Fruit fly (Drosophila melanogaster) whole organism: Measurements from ENCODE around the gene Alp11.
A peak's percentile ranks its signal among the peaks of the same experiment; 100 is the strongest.

ENCODE experiments used
- CG8478 ChIP-seq: fragments of >200 bp; optimal IDR thresholded peaks from 2 replicates; lab custom pipeline; 2018; ENCODE audit warnings: inconsistent platforms
- Dll ChIP-seq: fragments of >200 bp; optimal IDR thresholded peaks from 2 replicates; lab custom pipeline; 2017
- EcR ChIP-seq, 2 experiments: fragments of >200 bp; optimal IDR thresholded peaks; 2 replicates each; lab custom pipeline; 2017; ENCODE audit warnings: missing biosample characterization in 2 of 2, missing genetic modification characterization in 2 of 2, missing genetic modification reagents in 2 of 2
- pan ChIP-seq: fragments of >200 bp; optimal IDR thresholded peaks from 2 replicates; lab custom pipeline; 2017
- psq ChIP-seq: fragments of >200 bp; optimal IDR thresholded peaks from 2 replicates; lab custom pipeline; 2017
- usp ChIP-seq: fragments of >200 bp; optimal IDR thresholded peaks from 2 replicates; lab custom pipeline; 2017; ENCODE audit warnings: missing biosample characterization, missing genetic modification characterization, mixed read lengths

The Alp11 gene

DNA sequence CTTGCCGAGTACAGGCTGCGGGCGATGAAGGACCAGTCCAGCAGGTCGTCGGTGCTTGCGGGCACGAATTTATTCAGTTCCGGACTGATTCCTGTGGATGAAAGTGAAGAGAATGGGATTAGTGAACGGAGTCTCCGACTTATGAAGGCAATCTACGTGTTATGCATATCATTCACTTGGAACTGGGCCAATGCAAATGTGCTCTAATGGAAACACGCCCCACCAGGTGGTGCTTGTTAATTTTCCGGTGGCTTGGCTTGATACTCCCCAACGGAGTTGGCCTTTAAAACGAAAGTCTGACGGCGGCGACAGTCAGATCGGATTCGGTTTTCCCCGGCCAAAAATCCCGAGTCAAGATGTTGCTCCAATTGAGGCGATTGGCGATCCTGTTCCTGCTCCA, at the start of gene Alp11:
Gene Alp11, plus strand, starts transcription at position 301 of the 400 bp plus-strand sequence.
- TF ChIP-seq CG8478 (lab: Kevin White, UChicago) (no peak), EcR (GFP tag; optimal IDR thresholded peaks at IDR 0.05; lab: Kevin White, UChicago) (no peak), psq (no peak), usp (no peak), pan (lab: Kevin White, UChicago) (no peak), Dll (lab: Kevin White, UChicago) (no peak)

DNA sequence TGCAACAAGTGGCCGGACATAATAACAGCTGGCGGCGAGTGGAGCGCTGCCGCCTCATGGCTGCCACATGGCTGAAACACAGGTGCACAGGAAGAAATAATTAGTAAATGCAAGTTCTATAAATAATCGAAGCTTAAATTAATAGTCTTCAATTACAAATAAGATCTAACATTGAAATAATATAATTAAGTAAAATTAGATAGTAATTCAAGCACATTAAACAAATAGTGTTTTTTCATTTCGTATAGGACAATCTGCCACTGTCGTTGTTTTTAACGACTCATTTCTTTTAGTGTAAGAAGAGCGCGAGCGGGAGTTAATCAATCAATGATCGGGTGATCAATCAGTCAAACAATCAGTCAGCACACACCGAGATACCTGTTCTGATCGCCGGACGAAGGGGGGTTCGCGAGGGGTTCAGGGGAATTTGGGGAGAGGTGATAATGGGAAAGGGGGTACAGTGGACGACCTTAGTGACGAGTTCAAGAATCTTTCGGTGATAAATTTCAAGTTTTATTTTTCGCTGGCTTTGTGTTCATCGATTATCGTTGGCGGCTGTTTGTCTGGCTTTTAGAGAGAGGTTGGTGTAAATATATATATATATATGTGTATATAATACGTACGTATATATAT, 47.6 kb upstream of the Alp11 start:
- no peak for TF ChIP-seq pan (lab: Kevin White, UChicago)
- no peak for TF ChIP-seq psq
- TF ChIP-seq EcR (GFP tag; optimal IDR thresholded peaks at IDR 0.05; lab: Kevin White, UChicago), result no peak
- no peak for TF ChIP-seq Dll (lab: Kevin White, UChicago)

DNA sequence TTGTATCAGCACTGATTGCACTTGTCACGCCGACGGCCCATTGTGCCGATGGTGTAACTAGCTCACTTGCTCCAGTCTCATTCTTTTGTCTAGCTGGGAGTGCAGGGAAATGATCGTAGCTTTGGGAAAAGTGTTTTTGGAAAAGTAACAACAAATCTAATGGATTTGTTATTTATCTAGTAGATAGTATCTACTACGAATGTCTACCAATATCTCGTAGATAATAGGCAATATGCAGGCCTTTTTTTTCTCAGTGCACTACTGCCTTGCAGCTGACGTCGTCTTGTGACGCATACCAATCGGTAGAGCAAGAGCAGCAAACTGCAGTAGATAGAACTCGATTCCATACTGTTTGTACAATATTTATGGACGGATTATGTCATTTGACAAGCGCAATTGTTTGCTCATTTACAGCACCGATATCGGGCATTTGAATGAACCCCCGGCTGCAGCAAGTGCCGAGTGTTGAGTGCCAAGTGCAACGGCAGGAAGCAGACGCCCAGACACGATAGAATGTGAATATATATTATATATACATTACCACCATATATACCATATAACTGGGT, 44.0 kb upstream of the Alp11 start:
- TF ChIP-seq psq (no peak), EcR (GFP tag; optimal IDR thresholded peaks at IDR 0.05; lab: Kevin White, UChicago) (no peak), CG8478 (lab: Kevin White, UChicago) (no peak), Dll (lab: Kevin White, UChicago) (no peak), pan (lab: Kevin White, UChicago) (no peak)

DNA sequence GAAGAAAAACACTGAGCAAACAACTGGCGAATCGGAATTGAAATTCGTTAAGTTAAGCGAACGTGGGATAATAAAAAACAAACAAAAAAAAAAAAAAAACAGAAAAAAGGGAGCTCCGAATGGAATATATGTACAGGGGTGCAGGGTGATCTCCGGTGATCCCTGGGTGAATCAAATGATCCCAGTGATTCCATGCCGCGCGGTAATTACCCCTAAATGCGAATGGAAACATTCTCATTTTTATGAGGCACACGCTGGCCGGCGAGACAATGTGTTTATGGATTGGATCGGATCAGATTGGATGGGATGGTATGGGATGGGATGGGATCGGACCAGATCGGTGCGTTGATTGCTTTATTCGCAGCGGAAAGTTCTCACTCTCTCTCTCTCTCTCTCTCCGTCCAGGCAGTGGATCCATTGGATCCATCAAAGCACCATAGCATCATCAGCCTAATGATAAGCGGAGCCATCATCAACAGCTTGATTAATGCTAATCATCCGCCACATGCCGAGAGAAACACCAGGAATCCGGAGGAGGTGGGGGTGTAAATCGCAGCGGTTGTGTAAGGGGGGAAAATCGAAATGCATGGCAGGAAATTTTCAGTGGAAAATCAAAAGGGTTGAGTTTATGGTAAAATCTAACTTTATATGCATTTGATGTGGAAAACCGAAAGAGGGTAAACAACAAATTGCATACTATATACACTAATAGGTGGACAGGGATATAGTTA, 41.9 kb upstream of the Alp11 start:
- no peak for TF ChIP-seq CG8478 (lab: Kevin White, UChicago)
- no peak for TF ChIP-seq Dll (lab: Kevin White, UChicago)
- TF ChIP-seq psq, result no peak
- TF ChIP-seq pan (lab: Kevin White, UChicago), result no peak
- TF ChIP-seq usp, result no peak
- TF ChIP-seq EcR (GFP tag; optimal IDR thresholded peaks at IDR 0.05; lab: Kevin White, UChicago), result no peak

DNA sequence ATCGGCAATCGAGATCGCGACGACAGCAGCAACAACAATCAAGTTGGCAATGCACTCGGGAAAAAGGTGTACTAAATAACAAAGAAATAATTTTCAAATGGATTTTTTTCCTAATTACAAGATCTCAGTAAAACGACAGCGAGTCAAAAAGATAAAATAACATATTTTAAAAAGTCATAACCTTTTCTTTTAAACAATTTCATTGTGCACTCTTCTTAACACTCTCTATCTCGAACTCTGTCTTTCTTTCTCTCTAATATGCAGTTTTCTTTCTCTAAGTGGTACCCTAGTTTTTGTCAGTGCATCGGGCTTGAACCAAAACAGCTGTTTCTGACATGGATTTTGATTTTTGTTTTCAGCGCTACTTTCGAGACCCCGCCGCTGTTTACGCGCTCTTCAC, 38.5 kb upstream of the Alp11 start:
- no peak for TF ChIP-seq EcR (GFP tag; optimal IDR thresholded peaks at IDR 0.05; lab: Kevin White, UChicago)
- TF ChIP-seq usp, result no peak
- TF ChIP-seq psq, result no peak
- no peak for TF ChIP-seq CG8478 (lab: Kevin White, UChicago)
- TF ChIP-seq pan (lab: Kevin White, UChicago), result no peak
- TF ChIP-seq Dll (lab: Kevin White, UChicago), result no peak

DNA sequence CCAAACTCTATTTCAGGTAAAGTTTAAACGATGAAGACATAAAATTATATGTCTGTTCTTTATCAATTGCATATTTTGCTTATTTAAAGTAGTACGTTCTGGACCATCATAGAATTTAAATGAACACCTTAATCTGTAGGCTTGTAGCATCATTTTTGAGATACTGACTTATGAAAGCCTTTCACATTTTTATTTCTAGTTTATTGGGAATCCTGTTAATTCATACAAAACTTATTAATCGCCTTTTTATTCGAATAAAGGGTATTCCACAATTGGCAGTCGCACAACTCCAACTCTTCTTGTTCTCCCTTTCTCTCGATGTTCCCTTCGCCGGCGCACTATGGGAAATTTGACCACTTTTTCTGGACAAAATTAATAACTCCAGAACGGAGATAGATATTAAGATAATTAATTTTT, 35.1 kb upstream of the Alp11 start:
- peak; percentile 79 for TF ChIP-seq pan (lab: Kevin White, UChicago)
- TF ChIP-seq Dll (lab: Kevin White, UChicago), result no peak
- TF ChIP-seq usp, result no peak
- no peak for TF ChIP-seq CG8478 (lab: Kevin White, UChicago)
- TF ChIP-seq EcR (GFP tag; optimal IDR thresholded peaks at IDR 0.05; lab: Kevin White, UChicago), result no peak
- no peak for TF ChIP-seq psq

DNA sequence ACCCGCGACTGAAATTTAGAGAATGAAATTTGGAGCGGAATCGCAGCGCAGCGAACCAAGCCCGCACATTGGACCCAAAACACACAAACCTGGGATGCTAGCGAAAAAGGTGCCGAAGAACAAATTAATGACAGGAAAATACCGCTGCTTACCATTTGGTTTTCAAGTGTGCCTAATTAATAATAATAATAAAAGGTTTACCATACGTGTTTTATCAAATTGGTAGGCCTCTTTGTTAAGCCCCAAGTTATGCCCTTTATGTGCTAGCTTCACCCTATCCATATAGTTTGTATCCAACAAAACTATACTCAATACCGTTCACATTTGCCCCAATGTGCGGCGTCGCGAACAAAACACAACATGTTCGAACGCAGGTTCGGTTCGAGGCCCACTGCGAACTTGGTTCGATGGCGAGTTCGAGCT, 33.3 kb upstream of the Alp11 start, which contains the start of gene Ac13E:
Gene Ac13E, minus strand, starts transcription at position 23 of the 423 bp plus-strand sequence.
- TF ChIP-seq Dll (lab: Kevin White, UChicago) (no peak), psq (no peak), usp (no peak), EcR (GFP tag; optimal IDR thresholded peaks at IDR 0.05; lab: Kevin White, UChicago) (no peak), pan (lab: Kevin White, UChicago) (no peak), CG8478 (lab: Kevin White, UChicago) (no peak)

DNA sequence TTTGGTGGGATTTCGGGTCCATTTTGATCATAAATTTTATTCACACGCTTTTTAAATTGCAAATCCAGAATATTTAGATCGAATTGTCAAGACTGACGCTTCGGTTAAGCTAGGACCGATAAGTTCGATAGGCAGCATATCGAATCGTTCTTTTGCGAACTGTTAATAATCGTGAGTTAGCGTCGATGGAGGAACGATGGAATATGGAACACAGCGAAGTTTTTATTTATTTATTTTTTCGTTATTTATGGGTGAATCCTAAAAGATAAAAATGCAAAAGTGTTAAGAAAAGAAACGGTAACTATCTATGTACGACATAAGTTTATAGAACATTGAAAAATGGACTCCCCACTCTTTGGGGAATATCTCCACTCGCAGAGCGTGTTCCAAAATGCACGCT, 31.6 kb upstream of the Alp11 start, which contains the start of gene CG42300:
Gene CG42300, minus strand, starts transcription at position 101 of the 400 bp plus-strand sequence.
- no peak for TF ChIP-seq CG8478 (lab: Kevin White, UChicago)
- TF ChIP-seq psq, result no peak
- TF ChIP-seq usp, result no peak
- no peak for TF ChIP-seq Dll (lab: Kevin White, UChicago)
- TF ChIP-seq EcR (GFP tag; optimal IDR thresholded peaks at IDR 0.05; lab: Kevin White, UChicago), result no peak
- no peak for TF ChIP-seq pan (lab: Kevin White, UChicago)

DNA sequence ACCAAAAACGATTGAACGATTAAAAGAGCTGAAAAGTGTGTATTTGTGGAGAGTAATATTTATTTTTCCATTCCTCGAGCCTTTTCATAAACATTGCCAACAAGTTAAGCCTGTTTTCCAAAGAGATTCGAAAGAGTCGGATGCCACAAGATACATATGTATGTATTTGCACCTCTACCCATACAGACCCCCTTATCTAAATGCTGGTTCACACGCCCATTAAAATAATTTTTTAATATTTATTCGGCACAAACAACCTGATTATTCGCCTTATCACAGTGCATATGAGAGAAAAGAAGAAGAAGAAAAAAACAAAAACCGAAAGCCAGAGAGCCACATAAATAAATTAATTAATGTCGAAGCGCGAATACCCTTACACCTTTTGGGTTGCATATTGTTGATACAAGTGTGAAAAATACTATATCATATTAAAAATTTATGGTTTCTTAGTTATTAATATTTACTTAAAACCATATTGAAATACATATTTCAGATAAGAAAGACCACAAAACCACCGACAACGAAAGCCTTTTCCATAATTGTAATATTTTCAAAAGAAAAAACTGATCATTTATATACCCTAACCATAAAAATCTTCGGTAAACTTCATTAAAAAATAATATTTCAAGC, 19.1 kb upstream of the Alp11 start:
- TF ChIP-seq EcR (GFP tag; optimal IDR thresholded peaks at IDR 0.05; lab: Kevin White, UChicago), result no peak
- no peak for TF ChIP-seq CG8478 (lab: Kevin White, UChicago)
- no peak for TF ChIP-seq psq
- TF ChIP-seq pan (lab: Kevin White, UChicago), result no peak
- no peak for TF ChIP-seq usp
- TF ChIP-seq Dll (lab: Kevin White, UChicago), result no peak

DNA sequence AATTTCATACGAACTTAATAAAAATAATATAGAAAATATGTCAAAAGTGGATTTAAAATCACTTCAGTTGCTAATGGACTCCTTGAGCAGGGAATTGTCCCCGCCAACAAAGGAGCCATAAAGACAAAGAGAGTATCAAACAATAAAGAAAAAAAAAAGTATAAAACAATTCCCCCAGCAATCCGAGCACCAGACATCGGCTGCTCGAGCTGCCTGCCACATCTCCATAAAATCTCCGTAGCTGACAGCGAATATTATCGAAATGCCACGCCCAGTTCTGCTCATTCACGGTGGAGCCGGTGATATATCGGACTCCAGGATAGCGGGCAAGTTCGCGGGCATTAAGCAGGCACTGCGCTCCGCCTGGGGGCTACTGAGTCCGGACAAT, 18.6 kb upstream of the Alp11 start, which contains the start of gene CG7860:
Gene CG7860, plus strand, starts transcription at position 11 of the 388 bp plus-strand sequence.
- TF ChIP-seq CG8478 (lab: Kevin White, UChicago), result no peak
- TF ChIP-seq usp, result no peak
- no peak for TF ChIP-seq Dll (lab: Kevin White, UChicago)
- no peak for TF ChIP-seq pan (lab: Kevin White, UChicago)
- no peak for TF ChIP-seq EcR (GFP tag; optimal IDR thresholded peaks at IDR 0.05; lab: Kevin White, UChicago)
- TF ChIP-seq psq, result no peak

DNA sequence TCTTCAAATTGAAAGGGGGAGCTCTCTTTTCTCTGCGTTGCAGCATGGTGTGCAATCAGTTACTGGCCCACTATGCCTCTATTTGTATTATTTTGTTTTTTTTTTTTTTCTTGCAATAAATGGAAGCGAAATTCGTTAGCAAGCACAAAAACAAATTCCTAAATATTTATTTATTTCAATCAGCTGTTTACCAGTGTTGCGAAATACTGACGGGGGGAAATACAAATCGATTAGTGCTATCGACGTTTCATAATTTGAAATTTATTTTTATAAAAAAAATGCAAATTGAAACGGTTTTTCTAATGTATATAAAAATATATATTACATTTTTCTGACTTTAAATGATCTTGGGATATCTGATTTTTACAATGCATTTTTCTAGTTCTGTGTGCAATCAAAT, 15.6 kb upstream of the Alp11 start, which contains the start of gene CG15643:
Gene CG15643, minus strand, starts transcription at position 211 of the 400 bp plus-strand sequence.
- TF ChIP-seq usp, result no peak
- TF ChIP-seq EcR (GFP tag; optimal IDR thresholded peaks at IDR 0.05; lab: Kevin White, UChicago), result no peak
- no peak for TF ChIP-seq CG8478 (lab: Kevin White, UChicago)
- TF ChIP-seq psq, result no peak
- no peak for TF ChIP-seq Dll (lab: Kevin White, UChicago)
- TF ChIP-seq pan (lab: Kevin White, UChicago), result no peak
